Comparison of ENCODE assay signal across 1 fruit fly cellular context in genomic region chr3R:27556972-27557371, dm6.
TF ChIP-seq lines count a peak whose summit lies in the region.

No protein-coding gene starts in this region.

TF ChIP-seq in whole organism, embryonic, 481 proteins besides CTCF, POLR2A, EP300 and RAD21 (continued from another document and continues in another):
- TF ChIP-seq CG31224 (GFP tag; IDR thresholded peaks at IDR 0.05; lab: Robert Waterston, UW) (peak; percentile 25; the same call in 1 of the 2 replicates), Abd-B (GFP tag; optimal IDR thresholded peaks at IDR 0.05; lab: Kevin White, UChicago) (no peak), CG11696 (GFP tag; IDR thresholded peaks at IDR 0.05; lab: Robert Waterston, UW) (0 out of 2 replicates have a peak, but pooled peaks have one; percentile 21), tin (GFP tag; optimal IDR thresholded peaks at IDR 0.05; lab: Kevin White, UChicago) (peak; percentile 23), CG14667 (GFP tag; IDR thresholded peaks at IDR 0.05; lab: Robert Waterston, UW) (no peak), CG10959 (GFP tag; IDR thresholded peaks at IDR 0.05; lab: Robert Waterston, UW) (no peak), Dip3 (GFP tag; optimal IDR thresholded peaks at IDR 0.05; lab: Kevin White, UChicago) (peak; percentile 67), NfI (GFP tag; optimal IDR thresholded peaks at IDR 0.05; lab: Kevin White, UChicago) (peak; percentile 10), CG12299 (tag; optimal IDR thresholded peaks at IDR 0.05; lab: Kevin White, UChicago) (no peak), fu2 (GFP tag; optimal IDR thresholded peaks at IDR 0.05; lab: Kevin White, UChicago) (peak; percentile 38), CG14441 (GFP tag; IDR thresholded peaks at IDR 0.05; lab: Robert Waterston, UW) (peak; percentile 59), Mad (GFP tag; optimal IDR thresholded peaks at IDR 0.05; lab: Kevin White, UChicago) (no peak), CG5953 (GFP tag; IDR thresholded peaks at IDR 0.05; lab: Robert Waterston, UW) (no peak), Oaz (GFP tag; IDR thresholded peaks at IDR 0.05; lab: Robert Waterston, UW) (0 out of 2 replicates have a peak, but pooled peaks have one; percentile 26), zfh1 (GFP tag; IDR thresholded peaks at IDR 0.05; lab: Robert Waterston, UW) (peak; percentile 61; the same call in 1 of the 3 replicates), Rx (GFP tag; IDR thresholded peaks at IDR 0.05; lab: Robert Waterston, UW) (no peak), chif (GFP tag; optimal IDR thresholded peaks at IDR 0.05; lab: Kevin White, UChicago) (no peak), CG17612 (GFP tag; IDR thresholded peaks at IDR 0.05; lab: Robert Waterston, UW) (no peak), HLH3B (GFP tag; IDR thresholded peaks at IDR 0.05; lab: Robert Waterston, UW) (no peak), CrebB (tag; optimal IDR thresholded peaks at IDR 0.05; lab: Kevin White, UChicago) (no peak), Dref (GFP tag; IDR thresholded peaks at IDR 0.05; lab: Robert Waterston, UW) (no peak), CG11398 (GFP tag; optimal IDR thresholded peaks at IDR 0.05; lab: Kevin White, UChicago) (no peak), CG9876 (GFP tag; optimal IDR thresholded peaks at IDR 0.05; lab: Kevin White, UChicago) (no peak), CG14860 (GFP tag; IDR thresholded peaks at IDR 0.05; lab: Robert Waterston, UW; ENCODE audit: partially characterized antibody) (no peak), Blimp-1 (GFP tag; optimal IDR thresholded peaks at IDR 0.05; lab: Kevin White, UChicago) (no peak), Hr78 (GFP tag; optimal IDR thresholded peaks at IDR 0.05; lab: Kevin White, UChicago) (no peak), Ssrp (tag; optimal IDR thresholded peaks at IDR 0.05; lab: Kevin White, UChicago) (no peak), Spps (tag; optimal IDR thresholded peaks at IDR 0.05; lab: Kevin White, UChicago) (no peak), phol (tag; optimal IDR thresholded peaks at IDR 0.05; lab: Kevin White, UChicago) (peak; percentile 28), Chrac-16 (GFP tag; optimal IDR thresholded peaks at IDR 0.05; lab: Kevin White, UChicago) (no peak), psq (GFP tag; optimal IDR thresholded peaks at IDR 0.05; lab: Kevin White, UChicago) (no peak), CG12942 (GFP tag; optimal IDR thresholded peaks at IDR 0.05; lab: Kevin White, UChicago) (no peak), CG17912 (GFP tag; optimal IDR thresholded peaks at IDR 0.05; lab: Kevin White, UChicago) (no peak), CG14710 (tag; optimal IDR thresholded peaks at IDR 0.05; lab: Kevin White, UChicago) (no peak), CG10431 (GFP tag; optimal IDR thresholded peaks at IDR 0.05; lab: Kevin White, UChicago) (no peak), run (tag; optimal IDR thresholded peaks at IDR 0.05; lab: Kevin White, UChicago) (no peak), Nf-YC (tag; optimal IDR thresholded peaks at IDR 0.05; lab: Kevin White, UChicago) (no peak), Fer2 (tag; optimal IDR thresholded peaks at IDR 0.05; lab: Kevin White, UChicago) (no peak), CG34376 (GFP tag; optimal IDR thresholded peaks at IDR 0.05; lab: Kevin White, UChicago) (no peak), CG10267 (tag; optimal IDR thresholded peaks at IDR 0.05; lab: Kevin White, UChicago) (no peak), HLH54F (GFP tag; optimal IDR thresholded peaks at IDR 0.05; lab: Kevin White, UChicago) (no peak), twi (tag; optimal IDR thresholded peaks at IDR 0.05; lab: Kevin White, UChicago) (no peak), Gug (GFP tag; IDR thresholded peaks at IDR 0.05; lab: Robert Waterston, UW) (peak; percentile 57; the same call in 3 of the 4 replicates), Neu2 (GFP tag; optimal IDR thresholded peaks at IDR 0.05; lab: Kevin White, UChicago; ENCODE audit: borderline replicate concordance) (no peak), wor (GFP tag; IDR thresholded peaks at IDR 0.05; lab: Robert Waterston, UW) (no peak), CG11093 (GFP tag; IDR thresholded peaks at IDR 0.05; lab: Robert Waterston, UW) (no peak), tx (GFP tag; optimal IDR thresholded peaks at IDR 0.05; lab: Kevin White, UChicago) (no peak), Med (GFP tag; lab: Kevin White, UChicago) (peak; percentile 92), CG6175 (GFP tag; IDR thresholded peaks at IDR 0.05; lab: Robert Waterston, UW) (no peak), Hmr (GFP tag; optimal IDR thresholded peaks at IDR 0.05; lab: Kevin White, UChicago) (peak; percentile 20), Kr (GFP tag; optimal IDR thresholded peaks at IDR 0.05; lab: Kevin White, UChicago) (no peak), sd (tag; optimal IDR thresholded peaks at IDR 0.05; lab: Kevin White, UChicago) (no peak), her (GFP tag; optimal IDR thresholded peaks at IDR 0.05; lab: Kevin White, UChicago) (no peak), CG4707 (GFP tag; optimal IDR thresholded peaks at IDR 0.05; lab: Kevin White, UChicago) (no peak), CG34224 (GFP tag; IDR thresholded peaks at IDR 0.05; lab: Robert Waterston, UW; ENCODE audit: partially characterized antibody) (no peak), ato (GFP tag; IDR thresholded peaks at IDR 0.05; lab: Robert Waterston, UW; ENCODE audit: partially characterized antibody) (no peak), CG13894 (tag; optimal IDR thresholded peaks at IDR 0.05; lab: Kevin White, UChicago) (no peak), CG30020 (tag; optimal IDR thresholded peaks at IDR 0.05; lab: Kevin White, UChicago) (no peak), CG11723 (GFP tag; optimal IDR thresholded peaks at IDR 0.05; lab: Kevin White, UChicago) (no peak), CG16815 (GFP tag; optimal IDR thresholded peaks at IDR 0.05; lab: Kevin White, UChicago) (no peak), ftz-f1 (GFP tag; optimal IDR thresholded peaks at IDR 0.05; lab: Kevin White, UChicago) (no peak), tio (GFP tag; optimal IDR thresholded peaks at IDR 0.05; lab: Kevin White, UChicago) (no peak), CG8290 (GFP tag; optimal IDR thresholded peaks at IDR 0.05; lab: Kevin White, UChicago) (no peak), CG8290 (tag; optimal IDR thresholded peaks at IDR 0.05; lab: Kevin White, UChicago) (peak in 1 of 2 experiments; percentile 14), CG15011 (GFP tag; optimal IDR thresholded peaks at IDR 0.05; lab: Kevin White, UChicago) (no peak), CkIIα-i1 (GFP tag; IDR thresholded peaks at IDR 0.05; lab: Robert Waterston, UW) (no peak), sob (GFP tag; IDR thresholded peaks at IDR 0.05; lab: Robert Waterston, UW) (peak; percentile 70), slbo (GFP tag; IDR thresholded peaks at IDR 0.05; lab: Robert Waterston, UW) (peak; percentile 81), hb (GFP tag; IDR thresholded peaks at IDR 0.05; lab: Robert Waterston, UW; ENCODE audit: partially characterized antibody) (no peak), PHDP (tag; optimal IDR thresholded peaks at IDR 0.05; lab: Kevin White, UChicago) (peak; percentile 22), CG2199 (GFP tag; IDR thresholded peaks at IDR 0.05; lab: Robert Waterston, UW) (no peak), HHEX (GFP tag; optimal IDR thresholded peaks at IDR 0.05; lab: Kevin White, UChicago) (peak; percentile 4), CG1792 (GFP tag; optimal IDR thresholded peaks at IDR 0.05; lab: Kevin White, UChicago) (peak; percentile 45), hbn (GFP tag; IDR thresholded peaks at IDR 0.05; lab: Robert Waterston, UW; ENCODE audit: partially characterized antibody) (no peak), jumu (GFP tag; optimal IDR thresholded peaks at IDR 0.05; lab: Kevin White, UChicago) (no peak), dmrt99B (tag; optimal IDR thresholded peaks at IDR 0.05; lab: Kevin White, UChicago) (peak; percentile 44), slou (GFP tag; optimal IDR thresholded peaks at IDR 0.05; lab: Kevin White, UChicago) (peak; percentile 31), ase (GFP tag; IDR thresholded peaks at IDR 0.05; lab: Robert Waterston, UW) (no peak; the same call in 2 of the 3 replicates), ab (GFP tag; optimal IDR thresholded peaks at IDR 0.05; lab: Kevin White, UChicago) (no peak), CG10543 (GFP tag; optimal IDR thresholded peaks at IDR 0.05; lab: Kevin White, UChicago) (no peak), CG12155 (GFP tag; optimal IDR thresholded peaks at IDR 0.05; lab: Kevin White, UChicago) (no peak), CG8281 (tag; optimal IDR thresholded peaks at IDR 0.05; lab: Kevin White, UChicago) (no peak), CG10462 (GFP tag; optimal IDR thresholded peaks at IDR 0.05; lab: Kevin White, UChicago) (no peak), gem (tag; optimal IDR thresholded peaks at IDR 0.05; lab: Kevin White, UChicago) (peak; percentile 41), bowl (GFP tag; IDR thresholded peaks at IDR 0.05; lab: Robert Waterston, UW) (no peak), Taf1 (GFP tag; IDR thresholded peaks at IDR 0.05; lab: Robert Waterston, UW) (peak; percentile 21; the same call in 1 of the 2 replicates), CG13624 (GFP tag; optimal IDR thresholded peaks at IDR 0.05; lab: Kevin White, UChicago) (peak; percentile 44), wdn (GFP tag; IDR thresholded peaks at IDR 0.05; lab: Robert Waterston, UW) (no peak), Lhr (GFP tag; optimal IDR thresholded peaks at IDR 0.05; lab: Kevin White, UChicago) (no peak), pan (optimal IDR thresholded peaks at IDR 0.05; lab: Kevin White, UChicago) (no peak), pan (GFP tag; optimal IDR thresholded peaks at IDR 0.05 in 1 of 2, IDR thresholded peaks at IDR 0.05 in 1 of 2) (peak in 1 of 2 experiments; percentile 49), shn (GFP tag; optimal IDR thresholded peaks at IDR 0.05; lab: Kevin White, UChicago) (peak; percentile 13), Tbp (GFP tag; optimal IDR thresholded peaks at IDR 0.05; lab: Kevin White, UChicago) (no peak), CG3726 (GFP tag; IDR thresholded peaks at IDR 0.05; lab: Robert Waterston, UW) (no peak), Opbp (GFP tag; IDR thresholded peaks at IDR 0.05; lab: Robert Waterston, UW; ENCODE audit: partially characterized antibody) (no peak), stwl (tag; optimal IDR thresholded peaks at IDR 0.05; lab: Kevin White, UChicago) (no peak), CG13296 (GFP tag; optimal IDR thresholded peaks at IDR 0.05; lab: Kevin White, UChicago) (peak; percentile 47), yki (optimal IDR thresholded peaks at IDR 0.05; lab: Kevin White, UChicago) (no peak), Ptx1 (GFP tag; IDR thresholded peaks at IDR 0.05; lab: Robert Waterston, UW) (peak; percentile 63), D (optimal IDR thresholded peaks at IDR 0.05; lab: Kevin White, UChicago) (no peak), D (GFP tag; optimal IDR thresholded peaks at IDR 0.05; lab: Kevin White, UChicago) (no peak), Optix (GFP tag; IDR thresholded peaks at IDR 0.05; lab: Robert Waterston, UW) (no peak), klu (GFP tag; IDR thresholded peaks at IDR 0.05; lab: Robert Waterston, UW) (no peak), CG33557 (GFP tag; optimal IDR thresholded peaks at IDR 0.05; lab: Kevin White, UChicago) (no peak), CG6689 (GFP tag; IDR thresholded peaks at IDR 0.05; lab: Robert Waterston, UW) (no peak; the same call in 1 of the 2 replicates), CG11695 (GFP tag; IDR thresholded peaks at IDR 0.05; lab: Robert Waterston, UW) (peak; percentile 46; the same call in 2 of the 3 replicates), otp (GFP tag; IDR thresholded peaks at IDR 0.05; lab: Robert Waterston, UW) (no peak), CG14050 (GFP tag; IDR thresholded peaks at IDR 0.05; lab: Robert Waterston, UW) (no peak), CG1832 (GFP tag; optimal IDR thresholded peaks at IDR 0.05; lab: Kevin White, UChicago) (no peak), ken (GFP tag; IDR thresholded peaks at IDR 0.05; lab: Robert Waterston, UW) (no peak), HmgZ (tag; optimal IDR thresholded peaks at IDR 0.05; lab: Kevin White, UChicago) (no peak), CG12219 (GFP tag; optimal IDR thresholded peaks at IDR 0.05; lab: Kevin White, UChicago) (no peak), CoRest (tag; optimal IDR thresholded peaks at IDR 0.05; lab: Kevin White, UChicago) (peak; percentile 33), kah (GFP tag; optimal IDR thresholded peaks at IDR 0.05; lab: Kevin White, UChicago) (no peak), CG4404 (GFP tag; IDR thresholded peaks at IDR 0.05; lab: Robert Waterston, UW) (no peak), peb (GFP tag; IDR thresholded peaks at IDR 0.05; lab: Robert Waterston, UW) (no peak), CG18476 (GFP tag; optimal IDR thresholded peaks at IDR 0.05; lab: Kevin White, UChicago) (no peak), Hmx (GFP tag; optimal IDR thresholded peaks at IDR 0.05; lab: Kevin White, UChicago) (no peak), Hsf (GFP tag; optimal IDR thresholded peaks at IDR 0.05; lab: Kevin White, UChicago) (no peak), Meics (GFP tag; optimal IDR thresholded peaks at IDR 0.05; lab: Kevin White, UChicago) (peak; percentile 46), CG18599 (GFP tag; optimal IDR thresholded peaks at IDR 0.05; lab: Kevin White, UChicago) (peak; percentile 62), CG4730 (GFP tag; IDR thresholded peaks at IDR 0.05; lab: Robert Waterston, UW) (0 out of 2 replicates have a peak, but pooled peaks have one; percentile 11), lilli (GFP tag; optimal IDR thresholded peaks at IDR 0.05; lab: Kevin White, UChicago) (peak; percentile 65), wek (GFP tag; optimal IDR thresholded peaks at IDR 0.05; lab: Kevin White, UChicago) (no peak), CG11085 (GFP tag; IDR thresholded peaks at IDR 0.05; lab: Robert Waterston, UW) (no peak), Mes4 (GFP tag; optimal IDR thresholded peaks at IDR 0.05; lab: Kevin White, UChicago) (no peak), ara (GFP tag; IDR thresholded peaks at IDR 0.05; lab: Robert Waterston, UW) (no peak), Gsc (GFP tag; IDR thresholded peaks at IDR 0.05; lab: Robert Waterston, UW) (no peak), CG6813 (GFP tag; optimal IDR thresholded peaks at IDR 0.05; lab: Kevin White, UChicago) (no peak), CG11247 (GFP tag; IDR thresholded peaks at IDR 0.05; lab: Robert Waterston, UW) (peak; percentile 45; the same call in 1 of the 2 replicates), Hr51 (GFP tag; optimal IDR thresholded peaks at IDR 0.05; lab: Kevin White, UChicago) (peak; percentile 8 to 24), schlank (tag; optimal IDR thresholded peaks at IDR 0.05; lab: Kevin White, UChicago) (no peak), org-1 (GFP tag; optimal IDR thresholded peaks at IDR 0.05; lab: Kevin White, UChicago) (peak; percentile 1), CG6254 (GFP tag; optimal IDR thresholded peaks at IDR 0.05; lab: Kevin White, UChicago) (no peak), Antp (GFP tag; optimal IDR thresholded peaks at IDR 0.05; lab: Kevin White, UChicago) (peak; percentile 19), CG6765 (GFP tag; optimal IDR thresholded peaks at IDR 0.05; lab: Kevin White, UChicago) (no peak), CG17361 (GFP tag; IDR thresholded peaks at IDR 0.05; lab: Robert Waterston, UW) (peak; percentile 41; the same call in 2 of the 3 replicates)
